Worm (Caenorhabditis elegans): Measurements from ENCODE around the gene lntl-1.

The lntl-1 gene

ce11 chrIV:5834182-5834581, 27.3 kb upstream of the lntl-1 start:
- TF ChIP-seq lin-14 (GFP tag; optimal IDR thresholded peaks at IDR 0.05) (peak; percentile 21), C34B4.2 (tag; optimal IDR thresholded peaks at IDR 0.05) (no peak)

- TF ChIP-seq ama-1 (optimal IDR thresholded peaks at IDR 0.05) (no peak), F16B12.6 (tag; optimal IDR thresholded peaks at IDR 0.05) (no peak), nhr-90 (tag; optimal IDR thresholded peaks at IDR 0.05; ENCODE audit: poor library complexity) (no peak), lin-39 (tag; optimal IDR thresholded peaks at IDR 0.05) (no peak), sptf-1 (tag; optimal IDR thresholded peaks at IDR 0.05) (no peak), unc-30 (tag; optimal IDR thresholded peaks at IDR 0.05) (no peak), lin-14 (GFP tag; optimal IDR thresholded peaks at IDR 0.05) (no peak), elt-2 (tag; optimal IDR thresholded peaks at IDR 0.05) (no peak), mef-2 (tag; optimal IDR thresholded peaks at IDR 0.05) (no peak)
Measured at ce11 chrIV:5832801-5833200, 25.9 kb upstream of the lntl-1 start.

- TF ChIP-seq pag-3 (tag; optimal IDR thresholded peaks at IDR 0.05; ENCODE audit: borderline replicate concordance, insufficient read depth) (no peak), lin-39 (tag; optimal IDR thresholded peaks at IDR 0.05) (no peak), nhr-12 (tag; optimal IDR thresholded peaks at IDR 0.05) (no peak), nhr-20 (tag; optimal IDR thresholded peaks at IDR 0.05) (no peak), C16A3.4 (tag; optimal IDR thresholded peaks at IDR 0.05) (no peak), efl-1 (optimal IDR thresholded peaks at IDR 0.05) (no peak), efl-1 (GFP tag; optimal IDR thresholded peaks at IDR 0.05 in 1 of 2) (no peak), dsc-1 (tag; optimal IDR thresholded peaks at IDR 0.05) (no peak), egl-13 (tag; optimal IDR thresholded peaks at IDR 0.05) (no peak), rnt-1 (tag; optimal IDR thresholded peaks at IDR 0.05) (no peak), snpc-4 (tag; optimal IDR thresholded peaks at IDR 0.05) (no peak), lsy-2 (tag; optimal IDR thresholded peaks at IDR 0.05) (no peak), pax-3 (tag; optimal IDR thresholded peaks at IDR 0.05) (no peak), jun-1 (tag; optimal IDR thresholded peaks at IDR 0.05) (no peak), ztf-11 (tag; optimal IDR thresholded peaks at IDR 0.05) (no peak)
Measured at ce11 chrIV:5824493-5824892, 17.6 kb upstream of the lntl-1 start, which contains the start of gene egal-1. egal-1 (plus strand) TSS chrIV:5824793.

ce11 chrIV:5821997-5822396, 15.1 kb upstream of the lntl-1 start:
- TF ChIP-seq lsy-2 (tag; optimal IDR thresholded peaks at IDR 0.05) (peak in 1 of 2 experiments; percentile 37), nhr-20 (tag; optimal IDR thresholded peaks at IDR 0.05) (peak; percentile 35), nhr-237 (tag; optimal IDR thresholded peaks at IDR 0.05) (peak; percentile 4), unc-98 (GFP tag; IDR thresholded peaks at IDR 0.05) (no peak), ets-5 (GFP tag; IDR thresholded peaks at IDR 0.05) (no peak), ztf-11 (tag; optimal IDR thresholded peaks at IDR 0.05) (no peak), unc-86 (tag; optimal IDR thresholded peaks at IDR 0.05) (no peak), tbx-2 (tag; optimal IDR thresholded peaks at IDR 0.05) (peak; percentile 57), snu-23 (GFP tag; optimal IDR thresholded peaks at IDR 0.05) (peak; percentile 34), skn-1 (tag; optimal IDR thresholded peaks at IDR 0.05) (no peak), nhr-77 (tag; optimal IDR thresholded peaks at IDR 0.05) (peak; percentile 62), dpl-1 (GFP tag; optimal IDR thresholded peaks at IDR 0.05) (peak in 1 of 3 experiments; percentile 16), nhr-85 (tag) (peak; percentile 15), lin-14 (GFP tag; optimal IDR thresholded peaks at IDR 0.05) (peak; percentile 80), nhr-71 (tag; optimal IDR thresholded peaks at IDR 0.05) (peak; percentile 11), lin-15B (tag; optimal IDR thresholded peaks at IDR 0.05) (no peak)

ce11 chrIV:5820953-5821352, 14.1 kb upstream of the lntl-1 start:
- TF ChIP-seq lin-14 (GFP tag; optimal IDR thresholded peaks at IDR 0.05) (peak; percentile 14), nhr-85 (tag) (peak; percentile 33), grh-1 (GFP tag; IDR thresholded peaks at IDR 0.05) (no peak), nhr-11 (tag; optimal IDR thresholded peaks at IDR 0.05) (no peak), efl-1 (optimal IDR thresholded peaks at IDR 0.05) (no peak), efl-1 (GFP tag; optimal IDR thresholded peaks at IDR 0.05 in 1 of 2) (peak in 1 of 2 experiments; percentile 41)

Measured in whole organism, L1 larva.